Fruit fly (Drosophila melanogaster) whole organism: ENCODE measurements around the gene CG43288.

Experiments used
- CG8478 ChIP-seq: fragments of >200 bp; optimal IDR thresholded peaks from 2 replicates; lab custom pipeline; 2018; ENCODE audit warnings: inconsistent platforms
- EcR ChIP-seq, 2 experiments: fragments of >200 bp; optimal IDR thresholded peaks; 2 replicates each; lab custom pipeline; 2017; ENCODE audit warnings: missing biosample characterization in 2 of 2, missing genetic modification characterization in 2 of 2, missing genetic modification reagents in 2 of 2
- pan ChIP-seq: fragments of >200 bp; optimal IDR thresholded peaks from 2 replicates; lab custom pipeline; 2017

DNA sequence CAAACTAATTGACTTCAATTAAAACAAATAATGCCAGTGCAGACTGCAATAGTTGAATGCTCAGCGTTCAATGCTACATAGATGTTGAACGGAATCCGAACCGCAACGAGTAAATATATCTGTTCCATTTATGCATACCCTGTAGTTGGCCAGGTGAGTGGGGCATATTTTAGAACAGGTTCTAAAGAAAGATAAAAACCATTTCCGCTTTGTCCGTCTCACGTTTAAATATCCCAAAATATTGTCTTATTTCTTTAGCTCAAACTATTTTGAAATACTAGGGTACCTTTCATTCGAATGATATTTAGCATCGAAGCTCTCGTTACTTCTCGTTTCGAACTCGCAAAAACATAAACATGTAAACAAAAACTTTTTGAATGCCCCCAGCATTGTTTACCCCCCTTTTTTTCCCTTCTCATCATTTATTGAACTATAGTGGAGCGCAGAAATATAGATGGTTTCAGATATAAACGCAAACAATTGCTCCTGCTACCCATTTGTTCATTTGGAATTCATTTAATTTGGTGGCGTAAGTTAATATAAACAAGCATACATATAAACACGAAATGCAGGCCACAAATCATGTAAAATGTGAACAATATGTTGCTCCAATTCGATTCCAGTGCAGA is 40.6 kb upstream of the CG43288 start:
- TF ChIP-seq pan (no peak), CG8478 (lab: Kevin White, UChicago) (no peak), EcR (GFP tag; optimal IDR thresholded peaks at IDR 0.05; lab: Kevin White, UChicago) (no peak)
